Worm (Caenorhabditis elegans): ENCODE results near the gene str-155.

DNA sequence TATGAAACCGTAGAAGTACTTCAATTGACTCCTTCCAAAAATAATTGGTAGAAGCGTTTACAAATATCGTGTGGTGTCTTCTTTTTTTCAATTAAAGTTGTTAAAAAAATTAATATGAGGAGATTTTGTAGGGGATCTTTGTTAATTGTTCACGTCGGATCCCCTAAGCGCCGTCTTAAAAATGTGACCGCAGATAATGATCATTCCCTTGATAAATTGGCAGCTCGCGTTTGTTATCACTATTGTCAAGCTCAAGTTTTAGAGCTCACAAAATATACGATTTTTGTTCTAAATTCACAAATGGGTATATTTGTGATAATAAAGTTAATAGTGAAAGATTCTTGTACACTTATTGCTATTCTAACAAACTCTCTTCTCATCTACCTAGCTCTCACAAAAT is 6.8 kb upstream of the str-155 start, which contains the start of gene str-159:
- TF ChIP-seq ztf-4 (tag; optimal IDR thresholded peaks at IDR 0.05) (no peak), R02D3.7 (tag; optimal IDR thresholded peaks at IDR 0.05) (no peak), ZK546.5 (tag; optimal IDR thresholded peaks at IDR 0.05) (no peak), nhr-23 (tag; optimal IDR thresholded peaks at IDR 0.05) (no peak)

All from whole organism, L2 larva.